Fruit fly (Drosophila melanogaster) whole organism, embryonic: ENCODE results near the gene CG31207.
A peak's percentile ranks its signal among the peaks of the same experiment; 100 is the strongest.

Experiments
- Abd-B ChIP-seq: fragments of 200-800 bp; sonication (Bioruptor generic); optimal IDR thresholded peaks from 2 replicates; lab custom pipeline; 2018; ENCODE audit warnings: missing biosample characterization, mild to moderate bottlenecking, missing genetic modification characterization, moderate library complexity
- Atf6 ChIP-seq: fragments of 200-800 bp; sonication (Bioruptor generic); IDR thresholded peaks from 2 replicates; pipeline ENCODE4 v1.3.6; 2022; ENCODE audit warnings: missing biosample characterization, missing genetic modification characterization
- Bgb ChIP-seq: fragments of 200-800 bp; sonication (Bioruptor generic); IDR thresholded peaks from 2 replicates; pipeline ENCODE4 v1.3.6; 2022; ENCODE audit warnings: missing biosample characterization, missing genetic modification characterization; ENCODE audit not compliant: partially characterized antibody
- Blimp-1 ChIP-seq: fragments of 200-800 bp; sonication (Bioruptor generic); optimal IDR thresholded peaks from 3 replicates; lab custom pipeline; 2018; ENCODE audit warnings: missing biosample characterization, missing genetic modification characterization, mild to moderate bottlenecking, moderate library complexity, missing genetic modification reagents
- CG10209 ChIP-seq: fragments of 200-800 bp; sonication (Bioruptor generic); optimal IDR thresholded peaks from 3 replicates; lab custom pipeline; 2017; ENCODE audit warnings: missing biosample characterization, mild to moderate bottlenecking, missing genetic modification characterization, missing genetic modification reagents
- CG10543 ChIP-seq: fragments of 200-800 bp; sonication (Bioruptor generic); optimal IDR thresholded peaks from 3 replicates; lab custom pipeline; 2017; ENCODE audit warnings: missing biosample characterization, mild to moderate bottlenecking, missing genetic modification characterization, moderate library complexity
- CG12104 ChIP-seq: fragments of 200-800 bp; sonication (Bioruptor generic); optimal IDR thresholded peaks from 3 replicates; lab custom pipeline; 2016; ENCODE audit warnings: missing biosample characterization, missing genetic modification characterization
- CG15011 ChIP-seq: fragments of 200-800 bp; sonication (Bioruptor generic); optimal IDR thresholded peaks from 3 replicates; lab custom pipeline; 2018; ENCODE audit warnings: missing biosample characterization, mild to moderate bottlenecking, missing genetic modification characterization
- CG16779 ChIP-seq: fragments of 200-800 bp; sonication (Bioruptor generic); IDR thresholded peaks from 2 replicates; pipeline ENCODE4 v1.3.6; 2022; ENCODE audit warnings: missing biosample characterization, missing genetic modification characterization
- CG17912 ChIP-seq: fragments of 200-800 bp; sonication (Bioruptor generic); optimal IDR thresholded peaks from 2 replicates; lab custom pipeline; 2018; ENCODE audit warnings: missing biosample characterization, mild to moderate bottlenecking, missing genetic modification characterization
- CG1792 ChIP-seq: fragments of 200-800 bp; sonication (Bioruptor generic); optimal IDR thresholded peaks from 2 replicates; lab custom pipeline; 2016; ENCODE audit warnings: missing biosample characterization, missing genetic modification characterization
- CG18599 ChIP-seq: fragments of 200-800 bp; sonication (Bioruptor generic); optimal IDR thresholded peaks from 3 replicates; lab custom pipeline; 2017; ENCODE audit warnings: missing biosample characterization, missing genetic modification characterization, mild to moderate bottlenecking, moderate library complexity, missing genetic modification reagents
- CG31365 ChIP-seq: fragments of 200-800 bp; sonication (Bioruptor generic); optimal IDR thresholded peaks from 2 replicates; lab custom pipeline; 2018; ENCODE audit warnings: missing biosample characterization, mild to moderate bottlenecking, missing genetic modification characterization
- CG6254 ChIP-seq: fragments of 200-800 bp; sonication (Bioruptor generic); optimal IDR thresholded peaks from 3 replicates; lab custom pipeline; 2017; ENCODE audit warnings: mild to moderate bottlenecking, missing biosample characterization, missing genetic modification reagents, missing genetic modification characterization
- CG6791 ChIP-seq: fragments of 200-800 bp; sonication (Bioruptor generic); IDR thresholded peaks from 3 replicates; pipeline ENCODE4 v1.3.6; 2022; ENCODE audit warnings: missing biosample characterization, missing genetic modification characterization; ENCODE audit not compliant: partially characterized antibody
- CG9609 ChIP-seq: fragments of 200-800 bp; sonication (Bioruptor generic); optimal IDR thresholded peaks from 3 replicates; lab custom pipeline; 2016; ENCODE audit warnings: missing biosample characterization, missing genetic modification characterization
- CHES-1-like ChIP-seq: fragments of 200-800 bp; sonication (Bioruptor generic); optimal IDR thresholded peaks from 2 replicates; lab custom pipeline; 2016; ENCODE audit warnings: missing biosample characterization, missing genetic modification characterization
- Dip3 ChIP-seq: fragments of 200-800 bp; sonication (Bioruptor generic); optimal IDR thresholded peaks from 3 replicates; lab custom pipeline; 2016; ENCODE audit warnings: missing biosample characterization, missing genetic modification characterization
- E2f2 ChIP-seq: fragments of 200-800 bp; sonication (Bioruptor generic); IDR thresholded peaks from 2 replicates; pipeline ENCODE4 v1.3.6; 2022; ENCODE audit warnings: missing biosample characterization, missing genetic modification characterization
- Eip74EF ChIP-seq, 2 experiments: fragments of 200-800 bp in 1 of 2; fragments of >200 bp in 1 of 2; sonication (Bioruptor generic) in 1 of 2; optimal IDR thresholded peaks; 2 replicates each; lab custom pipeline; 2017 to 2019; ENCODE audit warnings: missing biosample characterization in 2 of 2, missing genetic modification characterization in 2 of 2, mild to moderate bottlenecking in 1 of 2, moderate library complexity in 1 of 2
- HHEX ChIP-seq: fragments of 200-800 bp; sonication (Bioruptor generic); optimal IDR thresholded peaks from 3 replicates; lab custom pipeline; 2017; ENCODE audit warnings: missing biosample characterization, mild to moderate bottlenecking, missing genetic modification characterization, missing genetic modification reagents
- HmgZ ChIP-seq: fragments of 200-800 bp; sonication (Bioruptor generic); optimal IDR thresholded peaks from 2 replicates; lab custom pipeline; 2018; ENCODE audit warnings: missing biosample characterization, mild to moderate bottlenecking, missing genetic modification characterization
- Jarid2 ChIP-seq: fragments of 200-800 bp; sonication (Bioruptor generic); optimal IDR thresholded peaks from 3 replicates; lab custom pipeline; 2017; ENCODE audit warnings: mild to moderate bottlenecking, missing biosample characterization, missing genetic modification reagents, missing genetic modification characterization
- Lhr ChIP-seq: fragments of 200-800 bp; sonication (Bioruptor generic); optimal IDR thresholded peaks from 3 replicates; lab custom pipeline; 2017; ENCODE audit warnings: mild to moderate bottlenecking, missing biosample characterization, missing genetic modification reagents, missing genetic modification characterization
- Mad ChIP-seq: fragments of 200-800 bp; sonication (Bioruptor generic); optimal IDR thresholded peaks from 2 replicates; lab custom pipeline; 2016; ENCODE audit warnings: missing biosample characterization, missing genetic modification characterization
- Med ChIP-seq: fragments of 200-800 bp; sonication (Bioruptor generic); peaks from one replicate; lab custom pipeline; 2016; ENCODE audit warnings: missing biosample characterization, missing genetic modification characterization, mild to moderate bottlenecking, inconsistent platforms, moderate library complexity
- Nf-YB ChIP-seq: fragments of 200-800 bp; sonication (Bioruptor generic); optimal IDR thresholded peaks from 3 replicates; lab custom pipeline; 2019; ENCODE audit warnings: missing biosample characterization, mild to moderate bottlenecking, missing genetic modification characterization, moderate library complexity
- Ptx1 ChIP-seq: fragments of 200-800 bp; sonication (Bioruptor generic); IDR thresholded peaks from 2 replicates; pipeline ENCODE4 v1.3.6; 2022; ENCODE audit warnings: missing biosample characterization, missing genetic modification characterization
- TFAM ChIP-seq: fragments of 200-800 bp; sonication (Bioruptor generic); optimal IDR thresholded peaks from 2 replicates; lab custom pipeline; 2017; ENCODE audit warnings: missing biosample characterization, missing genetic modification characterization, inconsistent platforms
- Trl ChIP-seq, 3 experiments: fragments of >200 bp in 2 of 3; fragments of 200-800 bp in 1 of 3; sonication (Bioruptor generic) in 1 of 3; optimal IDR thresholded peaks; 2 replicates in 1 of 3; 3 replicates in 2 of 3; lab custom pipeline; 2016 to 2017; ENCODE audit warnings: missing biosample characterization in 1 of 3, missing genetic modification characterization in 1 of 3
- cwo ChIP-seq: fragments of 200-800 bp; sonication (Bioruptor generic); optimal IDR thresholded peaks from 3 replicates; lab custom pipeline; 2017; ENCODE audit warnings: missing biosample characterization, missing genetic modification characterization, mild to moderate bottlenecking, moderate library complexity, missing genetic modification reagents
- danr ChIP-seq: fragments of 200-800 bp; sonication (Bioruptor generic); IDR thresholded peaks from 2 replicates; pipeline ENCODE4 v1.3.6; 2022; ENCODE audit warnings: missing biosample characterization, missing genetic modification characterization
- ems ChIP-seq: fragments of 200-800 bp; sonication (Bioruptor generic); optimal IDR thresholded peaks from 3 replicates; lab custom pipeline; 2016; ENCODE audit warnings: missing biosample characterization, missing genetic modification characterization
- hb ChIP-seq: fragments of 200-800 bp; sonication (Bioruptor generic); IDR thresholded peaks from 3 replicates; pipeline ENCODE4 v1.3.6; 2022; ENCODE audit warnings: missing biosample characterization, missing genetic modification characterization; ENCODE audit not compliant: partially characterized antibody
- inv ChIP-seq: fragments of 200-800 bp; sonication (Bioruptor generic); IDR thresholded peaks from 2 replicates; pipeline ENCODE4 v1.3.6; 2022; ENCODE audit warnings: missing biosample characterization, missing genetic modification characterization; ENCODE audit not compliant: partially characterized antibody
- lbe ChIP-seq: fragments of 200-800 bp; sonication (Bioruptor generic); optimal IDR thresholded peaks from 2 replicates; lab custom pipeline; 2016; ENCODE audit warnings: missing biosample characterization, mild to moderate bottlenecking, missing genetic modification characterization
- peb ChIP-seq: fragments of 200-800 bp; sonication (Bioruptor generic); IDR thresholded peaks from 2 replicates; pipeline ENCODE4 v1.3.6; 2022; ENCODE audit warnings: missing biosample characterization, missing genetic modification characterization
- sens ChIP-seq: fragments of 200-800 bp; sonication (Bioruptor generic); peaks from one replicate; lab custom pipeline; 2016; ENCODE audit warnings: missing biosample characterization, missing genetic modification characterization
- sna ChIP-seq: fragments of 200-800 bp; sonication (Bioruptor generic); IDR thresholded peaks from 2 replicates; pipeline ENCODE4 v1.3.6; 2022; ENCODE audit warnings: missing biosample characterization, missing genetic modification characterization; ENCODE audit not compliant: partially characterized antibody
- tna ChIP-seq: fragments of 200-800 bp; sonication (Bioruptor generic); IDR thresholded peaks from 2 replicates; pipeline ENCODE4 v1.3.6; 2022; ENCODE audit warnings: missing biosample characterization, missing genetic modification characterization; ENCODE audit not compliant: partially characterized antibody
- trh ChIP-seq: fragments of 200-800 bp; sonication (Bioruptor generic); optimal IDR thresholded peaks from 2 replicates; lab custom pipeline; 2016; ENCODE audit warnings: missing biosample characterization, missing genetic modification characterization
- yki ChIP-seq: fragments of >200 bp; optimal IDR thresholded peaks from 3 replicates; lab custom pipeline; 2018

CG31207 gene

dm6 chr3R:21064000-21064924 is 17.4 kb upstream of the CG31207 start, which contains the start of gene Cortactin (continued):
- TF ChIP-seq Jarid2 (GFP tag; lab: Kevin White, UChicago) = no peak
- TF ChIP-seq yki (lab: Kevin White, UChicago) = no peak
- TF ChIP-seq CG17912 (GFP tag; lab: Kevin White, UChicago) = peak; percentile 34
- TF ChIP-seq trh (GFP tag; lab: Kevin White, UChicago) = no peak
- TF ChIP-seq CG12104 = no peak
- TF ChIP-seq Eip74EF (GFP tag; optimal IDR thresholded peaks at IDR 0.05; lab: Kevin White, UChicago) = peak in 1 of 2 experiments; percentile 9
- no peak for TF ChIP-seq CG15011
- no peak for TF ChIP-seq CG10543
- TF ChIP-seq CG1792 = no peak
- TF ChIP-seq Abd-B (GFP tag; lab: Kevin White, UChicago) = no peak
- TF ChIP-seq Dip3 (GFP tag; lab: Kevin White, UChicago) = no peak
- TF ChIP-seq ems (GFP tag; lab: Kevin White, UChicago) = no peak
- peak; percentile 94 for TF ChIP-seq CG6791 (GFP tag; lab: Robert Waterston, UW)
- TF ChIP-seq lbe (GFP tag; lab: Kevin White, UChicago) = no peak
- no peak for TF ChIP-seq CG18599 (GFP tag; lab: Kevin White, UChicago)
- TF ChIP-seq peb = no peak

- TF ChIP-seq Med (GFP tag; lab: Kevin White, UChicago) = peak; percentile 24
- TF ChIP-seq sens (GFP tag; lab: Kevin White, UChicago) = peak; percentile 60
- TF ChIP-seq CG10543 = no peak
- TF ChIP-seq, all 482 proteins: peak for 2
Observed at dm6 chr3R:21063433-21063832, 16.6 kb upstream of the CG31207 start.

dm6 chr3R:21060430-21061245 is 13.8 kb upstream of the CG31207 start, which contains the start of gene Mvl:
Mvl (minus strand) TSS chr3R:21060800.
- TF ChIP-seq inv (GFP tag; lab: Robert Waterston, UW) = 0 out of 2 replicates have a peak, but pooled peaks have one; percentile 15
- TF ChIP-seq TFAM = no peak
- TF ChIP-seq CG16779 (GFP tag; lab: Robert Waterston, UW) = no peak
- peak; percentile 19 for TF ChIP-seq CG6254 (GFP tag; lab: Kevin White, UChicago)
- TF ChIP-seq CG10209 (GFP tag; lab: Kevin White, UChicago) = no peak
- peak; percentile 81 for TF ChIP-seq HmgZ (tag; lab: Kevin White, UChicago)
- peak; percentile 5 for TF ChIP-seq CHES-1-like
- peak; percentile 5 for TF ChIP-seq Lhr (GFP tag; lab: Kevin White, UChicago)
- TF ChIP-seq tna (GFP tag; lab: Robert Waterston, UW) = 0 out of 2 replicates have a peak, but pooled peaks have one; percentile 19
- TF ChIP-seq Trl (optimal IDR thresholded peaks at IDR 0.05; lab: Kevin White, UChicago) = peak; percentile 68 to 77
- peak; percentile 25 for TF ChIP-seq Trl (GFP tag; optimal IDR thresholded peaks at IDR 0.05; lab: Kevin White, UChicago)
- TF ChIP-seq Ptx1 (GFP tag; lab: Robert Waterston, UW) = no peak
- TF ChIP-seq CG31365 (tag; lab: Kevin White, UChicago) = peak; percentile 2
- TF ChIP-seq Blimp-1 (GFP tag; lab: Kevin White, UChicago) = peak; percentile 39
- TF ChIP-seq Atf6 = no peak
- peak; percentile 30 for TF ChIP-seq cwo (GFP tag; lab: Kevin White, UChicago)
- no peak for TF ChIP-seq hb (GFP tag; lab: Robert Waterston, UW)
- TF ChIP-seq E2f2 (GFP tag; lab: Robert Waterston, UW) = peak; percentile 82; the same call in 1 of the 2 replicates
- TF ChIP-seq CG9609 = no peak
- TF ChIP-seq HHEX (GFP tag; lab: Kevin White, UChicago) = no peak
- TF ChIP-seq CG15011 = no peak
- no peak for TF ChIP-seq Nf-YB (GFP tag; lab: Kevin White, UChicago)
- TF ChIP-seq danr = no peak
- TF ChIP-seq Mad = no peak
- TF ChIP-seq sna (GFP tag; lab: Robert Waterston, UW) = no peak
- peak; percentile 48; the same call in 1 of the 2 replicates for TF ChIP-seq Bgb (GFP tag; lab: Robert Waterston, UW)
